Fruit fly (Drosophila melanogaster): Measurements from ENCODE around the gene CG43050.

Gene CG43050

DNA sequence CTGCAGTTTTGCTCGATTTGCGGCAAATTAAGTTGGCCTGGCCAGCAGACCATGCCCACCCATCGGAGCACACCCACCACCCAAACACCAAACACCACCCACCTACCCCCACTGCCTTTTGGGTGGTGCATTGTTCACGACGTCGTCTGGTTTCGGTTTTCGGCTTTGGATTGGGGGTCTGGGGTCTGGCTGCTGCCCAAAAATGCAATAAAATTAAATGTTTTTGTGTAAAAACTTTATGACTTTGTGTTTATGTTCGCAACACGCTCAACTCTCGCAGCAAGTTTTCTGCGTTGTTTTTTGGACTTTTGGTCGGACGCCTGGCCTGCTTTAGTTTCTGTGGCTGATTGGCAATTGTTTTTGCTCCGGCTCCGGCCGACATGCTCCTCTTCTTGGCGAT is 2.4 kb upstream of the CG43050 start:
- TF ChIP-seq ey (GFP tag; optimal IDR thresholded peaks at IDR 0.05) (no peak), Hnf4 (GFP tag; optimal IDR thresholded peaks at IDR 0.05) (no peak), usp (GFP tag; optimal IDR thresholded peaks at IDR 0.05) (no peak), CrebA (GFP tag; optimal IDR thresholded peaks at IDR 0.05; ENCODE audit: borderline replicate concordance) (no peak), Dfd (GFP tag; optimal IDR thresholded peaks at IDR 0.05) (no peak), HLH106 (tag; optimal IDR thresholded peaks at IDR 0.05) (no peak), CG9705 (GFP tag; optimal IDR thresholded peaks at IDR 0.05) (no peak), woc (GFP tag; optimal IDR thresholded peaks at IDR 0.05) (no peak), N (GFP tag; optimal IDR thresholded peaks at IDR 0.05) (no peak), sv (GFP tag; optimal IDR thresholded peaks at IDR 0.05) (no peak), sage (GFP tag; optimal IDR thresholded peaks at IDR 0.05) (no peak), Vsx2 (GFP tag; optimal IDR thresholded peaks at IDR 0.05; ENCODE audit: partially characterized antibody) (no peak)

DNA sequence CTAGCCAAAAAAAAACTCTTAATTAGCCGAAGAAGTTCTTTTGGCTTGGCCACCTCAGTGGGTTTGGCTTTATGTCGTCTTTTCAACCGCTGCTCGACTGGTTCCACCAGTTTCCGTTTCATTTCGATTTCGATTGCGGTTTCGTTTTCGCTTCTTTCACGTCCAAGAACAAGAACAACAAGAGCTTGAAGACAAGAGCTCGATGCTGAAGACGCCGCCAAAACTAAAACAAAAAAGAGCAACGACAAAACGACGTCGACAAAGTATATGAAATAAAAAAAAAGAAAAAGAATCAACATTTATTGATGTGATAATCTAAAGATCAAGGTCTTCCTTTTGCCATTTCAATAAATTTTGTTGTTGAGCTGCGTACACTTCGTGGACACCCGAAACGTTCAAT is 3.4 kb downstream of the CG43050 start:
- TF ChIP-seq Hr83 (GFP tag; optimal IDR thresholded peaks at IDR 0.05; ENCODE audit: poor library complexity, severe bottlenecking) (no peak), Vsx2 (GFP tag; optimal IDR thresholded peaks at IDR 0.05; ENCODE audit: partially characterized antibody) (peak; percentile 55)

DNA sequence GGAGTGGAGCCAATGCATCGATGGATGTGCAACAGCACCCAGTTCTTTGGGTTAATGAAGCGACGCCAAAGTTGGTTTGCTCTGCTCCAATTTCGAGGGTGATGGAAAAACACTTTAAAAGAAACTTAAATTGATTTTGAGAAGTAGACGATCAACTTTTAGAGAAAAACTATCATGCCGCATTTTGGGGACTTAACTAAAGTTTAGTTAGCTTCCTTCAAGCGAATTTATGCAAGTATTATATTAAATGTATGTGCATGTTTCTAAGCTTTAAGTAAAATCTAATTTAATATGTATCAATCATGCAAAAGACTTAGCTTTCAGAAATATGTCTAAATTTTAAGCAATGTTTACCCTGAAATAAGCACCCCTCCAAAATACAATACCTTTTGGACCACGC is 11.2 kb downstream of the CG43050 start, which contains the start of gene CG5122:
Gene CG5122, plus strand, starts transcription at position 301 of the 400 bp plus-strand sequence.
- TF ChIP-seq tai (GFP tag; optimal IDR thresholded peaks at IDR 0.05) (no peak), OdsH (GFP tag; optimal IDR thresholded peaks at IDR 0.05) (no peak), Rel (GFP tag; optimal IDR thresholded peaks at IDR 0.05) (no peak), Rel (tag; optimal IDR thresholded peaks at IDR 0.05) (no peak), dl (GFP tag; optimal IDR thresholded peaks at IDR 0.05; ENCODE audit: insufficient read depth in 1 of 2, partially characterized antibody in 2 of 2) (no peak), Hnf4 (GFP tag; optimal IDR thresholded peaks at IDR 0.05) (no peak), Myc (optimal IDR thresholded peaks at IDR 0.05) (no peak), CrebA (GFP tag; optimal IDR thresholded peaks at IDR 0.05; ENCODE audit: borderline replicate concordance) (no peak)

DNA sequence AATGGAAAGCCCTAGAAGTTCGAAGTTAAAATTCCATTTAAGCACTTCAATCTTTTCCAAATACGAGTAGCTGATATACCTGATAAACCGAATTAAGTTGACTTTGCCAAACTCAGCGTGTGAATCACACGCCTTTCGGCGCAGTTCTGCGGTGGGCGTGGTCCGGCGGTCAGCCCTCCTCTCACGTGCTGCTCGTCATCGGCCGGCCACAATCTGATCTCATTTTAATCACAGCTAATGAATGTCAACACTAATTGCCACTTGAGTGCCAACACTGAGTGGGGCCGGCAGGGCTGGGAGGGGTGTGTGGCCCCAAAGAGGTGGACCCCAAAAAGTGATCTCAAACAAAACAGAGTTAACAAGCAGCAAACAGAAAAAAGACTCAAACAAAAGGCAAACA is 16.8 kb downstream of the CG43050 start:
- TF ChIP-seq Abd-B (GFP tag; optimal IDR thresholded peaks at IDR 0.05) (no peak), Rel (GFP tag; optimal IDR thresholded peaks at IDR 0.05) (no peak), Rel (tag; optimal IDR thresholded peaks at IDR 0.05) (peak; percentile 93), Vsx2 (GFP tag; optimal IDR thresholded peaks at IDR 0.05; ENCODE audit: partially characterized antibody) (peak; percentile 62)

- TF ChIP-seq usp (GFP tag; optimal IDR thresholded peaks at IDR 0.05) (no peak), CG32264 (GFP tag; optimal IDR thresholded peaks at IDR 0.05) (no peak), sv (GFP tag; optimal IDR thresholded peaks at IDR 0.05) (no peak), Sp1 (GFP tag; optimal IDR thresholded peaks at IDR 0.05) (no peak), dl (GFP tag; optimal IDR thresholded peaks at IDR 0.05; ENCODE audit: insufficient read depth in 1 of 2, partially characterized antibody in 2 of 2) (no peak), N (GFP tag; optimal IDR thresholded peaks at IDR 0.05) (no peak), Hr78 (GFP tag; optimal IDR thresholded peaks at IDR 0.05) (no peak), GATAd (GFP tag; optimal IDR thresholded peaks at IDR 0.05) (no peak), Vsx2 (GFP tag; optimal IDR thresholded peaks at IDR 0.05; ENCODE audit: partially characterized antibody) (no peak)
These were observed 21.8 kb downstream of the CG43050 start for dm6 chr2L:13140891-13141290.

dm6 chr2L:13142803-13143202 is 23.7 kb downstream of the CG43050 start, which contains the start of gene CG9928:
CG9928 (minus strand) TSS chr2L:13142903.
- TF ChIP-seq sage (GFP tag; optimal IDR thresholded peaks at IDR 0.05) (no peak), brk (GFP tag; optimal IDR thresholded peaks at IDR 0.05) (no peak), br (GFP tag; optimal IDR thresholded peaks at IDR 0.05) (no peak), tai (GFP tag; optimal IDR thresholded peaks at IDR 0.05) (no peak), Mio (GFP tag; optimal IDR thresholded peaks at IDR 0.05) (no peak), rgr (GFP tag; optimal IDR thresholded peaks at IDR 0.05) (no peak), Abd-B (GFP tag; optimal IDR thresholded peaks at IDR 0.05) (no peak), dl (GFP tag; optimal IDR thresholded peaks at IDR 0.05; ENCODE audit: insufficient read depth in 1 of 2, partially characterized antibody in 2 of 2) (no peak), Hnf4 (GFP tag; optimal IDR thresholded peaks at IDR 0.05) (no peak), Jra (GFP tag; optimal IDR thresholded peaks at IDR 0.05) (no peak), sv (GFP tag; optimal IDR thresholded peaks at IDR 0.05) (no peak), Dif (GFP tag; optimal IDR thresholded peaks at IDR 0.05; ENCODE audit: partially characterized antibody) (no peak), Hr83 (GFP tag; optimal IDR thresholded peaks at IDR 0.05; ENCODE audit: poor library complexity, severe bottlenecking) (no peak)

All from whole organism, wandering third instar larva.